Fruit fly (Drosophila melanogaster): ENCODE data around the gene hoe2.

hoe2 gene

dm6 chr2L:4887382-4888219 is 48.6 kb downstream of the hoe2 start (continued):
- TF ChIP-seq onecut (GFP tag; IDR thresholded peaks at IDR 0.05) (no peak), CG9932 (GFP tag; IDR thresholded peaks at IDR 0.05) (peak; percentile 41), Asciz (GFP tag; optimal IDR thresholded peaks at IDR 0.05) (peak; percentile 12), oc (tag; optimal IDR thresholded peaks at IDR 0.05) (no peak), nerfin-2 (GFP tag; IDR thresholded peaks at IDR 0.05; ENCODE audit: partially characterized antibody) (no peak), dpn (GFP tag; optimal IDR thresholded peaks at IDR 0.05) (peak in 1 of 2 experiments; percentile 41), az2 (GFP tag; optimal IDR thresholded peaks at IDR 0.05) (peak; percentile 56), al (GFP tag; IDR thresholded peaks at IDR 0.05) (peak; percentile 52; the same call in 1 of the 2 replicates), CG2678 (tag; optimal IDR thresholded peaks at IDR 0.05) (peak; percentile 68), emc (GFP tag; optimal IDR thresholded peaks at IDR 0.05) (no peak), CG1529 (GFP tag; optimal IDR thresholded peaks at IDR 0.05) (peak; percentile 15), CrebB (tag; optimal IDR thresholded peaks at IDR 0.05) (peak; percentile 27), Xbp1 (GFP tag; optimal IDR thresholded peaks at IDR 0.05) (peak; percentile 56), gsb-n (tag; optimal IDR thresholded peaks at IDR 0.05) (peak; percentile 41), Dll (GFP tag; IDR thresholded peaks at IDR 0.05; ENCODE audit: partially characterized antibody) (no peak), Ets65A (GFP tag) (peak; percentile 88), CG10274 (GFP tag; optimal IDR thresholded peaks at IDR 0.05) (peak; percentile 14), cato (GFP tag; optimal IDR thresholded peaks at IDR 0.05; ENCODE audit: borderline replicate concordance) (peak; percentile 14), CG2875 (GFP tag; optimal IDR thresholded peaks at IDR 0.05) (peak; percentile 21), fu2 (GFP tag; optimal IDR thresholded peaks at IDR 0.05) (no peak), shn (GFP tag; optimal IDR thresholded peaks at IDR 0.05) (peak; percentile 7), CG15269 (tag; optimal IDR thresholded peaks at IDR 0.05) (peak; percentile 67), trh (GFP tag; optimal IDR thresholded peaks at IDR 0.05) (peak; percentile 38), CG16815 (GFP tag; optimal IDR thresholded peaks at IDR 0.05) (peak; percentile 57), CG17568 (GFP tag; optimal IDR thresholded peaks at IDR 0.05) (peak; percentile 21), en (GFP tag; optimal IDR thresholded peaks at IDR 0.05) (no peak), gcm (GFP tag; optimal IDR thresholded peaks at IDR 0.05) (peak; percentile 15), CG9215 (GFP tag; IDR thresholded peaks at IDR 0.05) (peak; percentile 43), fd102C (GFP tag; optimal IDR thresholded peaks at IDR 0.05) (peak; percentile 18), ssp (GFP tag; IDR thresholded peaks at IDR 0.05) (peak; percentile 24), lmd (GFP tag; IDR thresholded peaks at IDR 0.05) (peak; percentile 63), Meics (GFP tag; optimal IDR thresholded peaks at IDR 0.05) (peak; percentile 49), CG12659 (GFP tag; optimal IDR thresholded peaks at IDR 0.05) (peak; percentile 18), CG6791 (GFP tag; IDR thresholded peaks at IDR 0.05; ENCODE audit: partially characterized antibody) (no peak), CG11695 (GFP tag; IDR thresholded peaks at IDR 0.05) (peak; percentile 67; the same call in 2 of the 3 replicates), CG7839 (tag; optimal IDR thresholded peaks at IDR 0.05) (peak; percentile 62), CG4404 (GFP tag; IDR thresholded peaks at IDR 0.05) (peak; percentile 41), Nf-YB (GFP tag; optimal IDR thresholded peaks at IDR 0.05) (peak; percentile 24), CG11085 (GFP tag; IDR thresholded peaks at IDR 0.05) (peak; percentile 35), Doc2 (GFP tag; IDR thresholded peaks at IDR 0.05) (peak; percentile 42; the same call in 1 of the 2 replicates), hkb (optimal IDR thresholded peaks at IDR 0.05) (no peak), hkb (GFP tag; IDR thresholded peaks at IDR 0.05) (peak; percentile 75), dimm (GFP tag; IDR thresholded peaks at IDR 0.05) (peak; percentile 33; the same call in 1 of the 2 replicates), Rfx (GFP tag; IDR thresholded peaks at IDR 0.05) (peak; percentile 80), CG11723 (GFP tag; optimal IDR thresholded peaks at IDR 0.05) (peak; percentile 19), gem (tag; optimal IDR thresholded peaks at IDR 0.05) (peak; percentile 80), wor (GFP tag; IDR thresholded peaks at IDR 0.05) (peak; percentile 32), CG3163 (GFP tag; optimal IDR thresholded peaks at IDR 0.05) (no peak), danr (GFP tag; IDR thresholded peaks at IDR 0.05) (peak; percentile 59)

Measured in whole organism, embryonic.